Fruit fly (Drosophila melanogaster): ENCODE measurements around the gene Osi2.

DNA sequence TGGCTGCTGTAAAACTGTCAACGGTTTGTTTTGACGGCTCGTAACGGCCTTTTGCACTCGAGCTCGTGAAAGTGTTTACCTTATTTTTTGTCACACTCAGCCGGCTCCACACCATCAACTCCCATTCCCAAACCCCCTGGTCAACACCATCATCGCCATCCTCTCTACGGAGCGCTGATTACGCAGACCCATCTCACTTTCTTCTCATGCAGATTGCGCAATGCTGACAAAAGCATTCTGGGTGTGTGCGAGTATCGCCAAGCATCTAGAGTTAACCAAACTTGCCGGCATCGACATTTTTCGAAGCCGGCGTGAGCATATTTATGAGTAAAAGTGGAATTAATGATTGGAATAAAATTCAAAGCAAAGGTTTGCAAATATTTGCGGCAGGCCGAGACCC, 12.8 kb upstream of the Osi2 start:
- TF ChIP-seq tai (GFP tag; optimal IDR thresholded peaks at IDR 0.05) (no peak), Dfd (GFP tag; optimal IDR thresholded peaks at IDR 0.05) (no peak), Hnf4 (GFP tag; optimal IDR thresholded peaks at IDR 0.05) (no peak), usp (GFP tag; optimal IDR thresholded peaks at IDR 0.05) (no peak), pan (optimal IDR thresholded peaks at IDR 0.05) (no peak), foxo (GFP tag; optimal IDR thresholded peaks at IDR 0.05) (no peak), br (GFP tag; optimal IDR thresholded peaks at IDR 0.05) (no peak), psq (GFP tag; optimal IDR thresholded peaks at IDR 0.05) (no peak), N (GFP tag; optimal IDR thresholded peaks at IDR 0.05) (no peak), fru (GFP tag; optimal IDR thresholded peaks at IDR 0.05) (no peak), Rel (GFP tag; optimal IDR thresholded peaks at IDR 0.05) (no peak), Rel (tag; optimal IDR thresholded peaks at IDR 0.05) (no peak), h (GFP tag; optimal IDR thresholded peaks at IDR 0.05) (no peak), woc (GFP tag; optimal IDR thresholded peaks at IDR 0.05) (no peak)
